Fruit fly (Drosophila melanogaster) whole organism, prepupa: Measurements from ENCODE around the gene CG14810.

Experiments
- CG10669 ChIP-seq: fragments of 200-800 bp; sonication (Bioruptor generic); optimal IDR thresholded peaks from 3 replicates; lab custom pipeline; 2018; ENCODE audit warnings: missing biosample characterization, mild to moderate bottlenecking, missing genetic modification characterization, moderate library complexity
- CG11294 ChIP-seq: fragments of 200-800 bp; sonication (Bioruptor generic); IDR thresholded peaks from 2 replicates; pipeline ENCODE4 v1.3.6; 2022; ENCODE audit warnings: missing biosample characterization, missing genetic modification characterization
- CG11762 ChIP-seq: fragments of 200-800 bp; sonication (Bioruptor generic); optimal IDR thresholded peaks from 3 replicates; lab custom pipeline; 2016; ENCODE audit warnings: missing biosample characterization, missing genetic modification characterization; ENCODE audit not compliant: insufficient read depth
- CG11902 ChIP-seq: fragments of 200-800 bp; sonication (Bioruptor generic); optimal IDR thresholded peaks from 3 replicates; lab custom pipeline; 2016; ENCODE audit warnings: missing biosample characterization, missing genetic modification characterization
- CG1621 ChIP-seq: fragments of 200-800 bp; sonication (Bioruptor generic); optimal IDR thresholded peaks from 3 replicates; lab custom pipeline; 2018; ENCODE audit warnings: missing biosample characterization, mild to moderate bottlenecking, missing genetic modification characterization
- CG3032 ChIP-seq: fragments of 200-800 bp; optimal IDR thresholded peaks from 2 replicates; lab custom pipeline; 2019; ENCODE audit warnings: missing biosample characterization, mild to moderate bottlenecking, missing genetic modification characterization, moderate library complexity
- CG32006 ChIP-seq: fragments of 200-800 bp; sonication (Bioruptor generic); optimal IDR thresholded peaks from 3 replicates; lab custom pipeline; 2017; ENCODE audit warnings: missing biosample characterization, mild to moderate bottlenecking, missing genetic modification characterization
- CG34406 ChIP-seq: fragments of 200-800 bp; sonication (Bioruptor generic); optimal IDR thresholded peaks from 3 replicates; lab custom pipeline; 2016; ENCODE audit warnings: missing biosample characterization, missing genetic modification characterization
- CG4318 ChIP-seq: fragments of 200-800 bp; sonication (Bioruptor generic); optimal IDR thresholded peaks from 3 replicates; lab custom pipeline; 2017; ENCODE audit warnings: missing biosample characterization, mild to moderate bottlenecking, missing genetic modification characterization
- CG6163 ChIP-seq: fragments of 200-800 bp; sonication (Bioruptor generic); IDR thresholded peaks from 3 replicates; pipeline ENCODE4 v1.3.6; 2022; ENCODE audit warnings: missing biosample characterization, missing genetic modification characterization
- CG6276 ChIP-seq: fragments of 200-800 bp; sonication (Bioruptor generic); optimal IDR thresholded peaks from 2 replicates; lab custom pipeline; 2017; ENCODE audit warnings: missing biosample characterization, mild to moderate bottlenecking, missing genetic modification characterization
- CG6808 ChIP-seq: fragments of 200-800 bp; sonication (Bioruptor generic); optimal IDR thresholded peaks from 3 replicates; lab custom pipeline; 2017; ENCODE audit warnings: missing biosample characterization, missing genetic modification characterization, mild to moderate bottlenecking, moderate library complexity, missing genetic modification reagents
- CG7368 ChIP-seq: fragments of 200-800 bp; sonication (Bioruptor generic); optimal IDR thresholded peaks from 3 replicates; lab custom pipeline; 2016; ENCODE audit warnings: missing biosample characterization, missing genetic modification characterization
- CG9139 ChIP-seq: fragments of 200-800 bp; sonication (Bioruptor generic); optimal IDR thresholded peaks from 3 replicates; lab custom pipeline; 2017; ENCODE audit warnings: missing biosample characterization, mild to moderate bottlenecking, missing genetic modification characterization
- Eip75B ChIP-seq: fragments of 200-800 bp; sonication (Bioruptor generic); optimal IDR thresholded peaks from 3 replicates; lab custom pipeline; 2016; ENCODE audit warnings: missing biosample characterization, missing genetic modification characterization
- Eip93F ChIP-seq: fragments of 200-800 bp; sonication (Bioruptor generic); optimal IDR thresholded peaks from 2 replicates; lab custom pipeline; 2016; ENCODE audit warnings: missing biosample characterization, mild to moderate bottlenecking, missing genetic modification characterization
- Ets21C ChIP-seq: fragments of 200-800 bp; sonication (Bioruptor generic); optimal IDR thresholded peaks from 3 replicates; lab custom pipeline; 2016; ENCODE audit warnings: missing biosample characterization, missing genetic modification characterization
- Ets96B ChIP-seq: fragments of 200-800 bp; optimal IDR thresholded peaks from 2 replicates; lab custom pipeline; 2019; ENCODE audit warnings: missing biosample characterization, mild to moderate bottlenecking, missing genetic modification characterization, moderate library complexity
- Hr38 ChIP-seq: sonication (Bioruptor generic); optimal IDR thresholded peaks from 2 replicates; lab custom pipeline; 2016; ENCODE audit warnings: missing biosample characterization, missing genetic modification characterization
- Hr4 ChIP-seq: fragments of 200-800 bp; sonication (Bioruptor generic); optimal IDR thresholded peaks from 3 replicates; lab custom pipeline; 2016; ENCODE audit warnings: missing biosample characterization, missing genetic modification characterization
- Lpt ChIP-seq: fragments of 200-800 bp; sonication (Bioruptor generic); optimal IDR thresholded peaks from 3 replicates; lab custom pipeline; 2016; ENCODE audit warnings: missing biosample characterization, missing genetic modification characterization
- Met ChIP-seq: fragments of 200-800 bp; sonication (Bioruptor generic); optimal IDR thresholded peaks from 3 replicates; lab custom pipeline; 2016; ENCODE audit warnings: missing biosample characterization, missing genetic modification characterization
- OdsH ChIP-seq: fragments of 200-800 bp; sonication (Bioruptor generic); optimal IDR thresholded peaks from 3 replicates; lab custom pipeline; 2016; ENCODE audit warnings: missing biosample characterization, missing genetic modification characterization
- Smox ChIP-seq: fragments of 200-800 bp; sonication (Bioruptor generic); optimal IDR thresholded peaks from 3 replicates; lab custom pipeline; 2016; ENCODE audit warnings: missing biosample characterization, missing genetic modification characterization
- Sox14 ChIP-seq: fragments of 200-800 bp; sonication (Bioruptor generic); optimal IDR thresholded peaks from 3 replicates; lab custom pipeline; 2016; ENCODE audit warnings: missing biosample characterization, missing genetic modification characterization
- Sox15 ChIP-seq: fragments of 200-800 bp; sonication (Bioruptor generic); optimal IDR thresholded peaks from 3 replicates; lab custom pipeline; 2016; ENCODE audit warnings: missing biosample characterization, missing genetic modification characterization
- achi ChIP-seq: fragments of 200-800 bp; sonication (Bioruptor generic); optimal IDR thresholded peaks from 3 replicates; lab custom pipeline; 2016; ENCODE audit warnings: missing biosample characterization, missing genetic modification characterization
- acj6 ChIP-seq: fragments of 200-800 bp; sonication (Bioruptor generic); optimal IDR thresholded peaks from 3 replicates; lab custom pipeline; 2016; ENCODE audit warnings: missing biosample characterization, missing genetic modification characterization
- dac ChIP-seq: fragments of 200-800 bp; sonication (Bioruptor generic); optimal IDR thresholded peaks from 2 replicates; lab custom pipeline; 2017; ENCODE audit warnings: missing biosample characterization, mild to moderate bottlenecking, missing genetic modification characterization
- dsx ChIP-seq: fragments of 200-800 bp; optimal IDR thresholded peaks from 3 replicates; lab custom pipeline; 2019; ENCODE audit warnings: missing biosample characterization, mild to moderate bottlenecking, missing genetic modification characterization, moderate library complexity; ENCODE audit not compliant: poor library complexity, severe bottlenecking
- eg ChIP-seq: fragments of 200-800 bp; sonication (Bioruptor generic); IDR thresholded peaks from 3 replicates; pipeline ENCODE4 v1.3.6; 2022; ENCODE audit warnings: missing biosample characterization, missing genetic modification characterization
- fd59A ChIP-seq: fragments of 200-800 bp; sonication (Bioruptor generic); optimal IDR thresholded peaks from 2 replicates; lab custom pipeline; 2017; ENCODE audit warnings: missing biosample characterization, mild to moderate bottlenecking, missing genetic modification characterization, missing genetic modification reagents
- fd85E ChIP-seq: fragments of 200-800 bp; sonication (Bioruptor generic); optimal IDR thresholded peaks from 3 replicates; lab custom pipeline; 2016; ENCODE audit warnings: missing biosample characterization, missing genetic modification characterization
- fkh ChIP-seq: fragments of 200-800 bp; sonication (Bioruptor generic); optimal IDR thresholded peaks from 3 replicates; lab custom pipeline; 2017; ENCODE audit warnings: missing biosample characterization, mild to moderate bottlenecking, missing genetic modification characterization, moderate library complexity
- lz ChIP-seq: fragments of 200-800 bp; sonication (Bioruptor generic); optimal IDR thresholded peaks from 3 replicates; lab custom pipeline; 2016; ENCODE audit warnings: missing biosample characterization, missing genetic modification characterization
- net ChIP-seq: fragments of 200-800 bp; sonication (Bioruptor generic); optimal IDR thresholded peaks from 3 replicates; lab custom pipeline; 2016; ENCODE audit warnings: missing biosample characterization, missing genetic modification characterization
- spab ChIP-seq: fragments of 200-800 bp; sonication (Bioruptor generic); optimal IDR thresholded peaks from 2 replicates; lab custom pipeline; 2017; ENCODE audit warnings: missing biosample characterization, mild to moderate bottlenecking, missing genetic modification characterization, missing genetic modification reagents
- ss ChIP-seq, 2 experiments: fragments of 200-800 bp; sonication (Bioruptor generic); optimal IDR thresholded peaks; 2 replicates in 1 of 2; 3 replicates in 1 of 2; lab custom pipeline; 2017 to 2018; ENCODE audit warnings: mild to moderate bottlenecking in 2 of 2, missing biosample characterization in 2 of 2, missing genetic modification characterization in 2 of 2, moderate library complexity in 1 of 2
- svp ChIP-seq: fragments of 200-800 bp; sonication (Bioruptor generic); peaks from one replicate; lab custom pipeline; 2016; ENCODE audit warnings: missing biosample characterization, missing genetic modification characterization
- topi ChIP-seq: fragments of 200-800 bp; sonication (Bioruptor generic); optimal IDR thresholded peaks from 3 replicates; lab custom pipeline; 2016; ENCODE audit warnings: missing biosample characterization, missing genetic modification characterization

Gene CG14810

DNA sequence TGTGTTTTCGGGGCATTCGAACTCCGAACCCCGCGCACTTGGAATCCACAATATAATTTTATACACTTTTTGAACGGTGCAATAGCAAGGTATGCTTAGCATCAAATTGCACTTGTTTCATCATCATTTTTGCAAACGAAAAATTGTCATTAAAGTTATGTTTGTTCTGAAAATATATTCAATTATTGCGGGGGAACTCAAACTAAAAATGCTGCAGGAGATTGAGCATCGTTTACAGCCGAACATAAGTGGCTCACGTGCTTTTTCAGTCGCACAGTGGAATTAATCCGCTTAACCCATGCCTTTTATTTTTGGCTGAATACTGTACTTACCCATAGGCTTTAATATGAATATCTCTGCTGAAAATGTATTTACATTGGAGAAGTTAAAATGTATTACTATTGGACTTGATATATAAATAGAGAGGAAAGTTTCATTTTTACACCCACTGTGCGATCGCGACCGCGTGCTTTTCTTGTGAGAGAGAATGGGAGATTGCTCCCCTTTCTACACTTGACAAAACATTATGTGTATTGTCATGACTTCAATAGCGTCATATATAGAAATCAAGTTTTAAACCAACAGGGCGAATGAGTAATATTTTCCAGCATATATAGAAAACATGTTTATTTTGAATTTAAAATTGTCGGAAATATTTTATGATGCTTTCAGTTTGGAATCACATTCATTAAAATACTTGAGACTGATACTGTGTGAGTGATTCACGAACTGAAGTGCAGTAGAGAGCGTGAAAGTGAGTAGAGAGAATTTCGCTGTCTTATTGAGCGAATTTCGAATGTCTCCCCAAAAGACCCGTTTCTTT, 10.5 kb upstream of the CG14810 start (continued):
- peak; percentile 99 for TF ChIP-seq lz
- TF ChIP-seq net (GFP tag; lab: Kevin White, UChicago): peak; percentile 99
- TF ChIP-seq CG1621 (tag; lab: Kevin White, UChicago): peak; percentile 98
- peak; percentile 98 for TF ChIP-seq CG7368 (GFP tag; lab: Kevin White, UChicago)
- peak; percentile 97 for TF ChIP-seq CG3032
- TF ChIP-seq CG4318 (GFP tag; lab: Kevin White, UChicago): peak; percentile 96
- TF ChIP-seq CG6276 (GFP tag; lab: Kevin White, UChicago): peak; percentile 98
- TF ChIP-seq CG6808 (GFP tag; lab: Kevin White, UChicago): peak; percentile 94
- TF ChIP-seq dsx (GFP tag; lab: Kevin White, UChicago): peak; percentile 96
- peak; percentile 99 for TF ChIP-seq Hr4 (GFP tag; lab: Kevin White, UChicago)
- TF ChIP-seq CG11762: peak; percentile 98
- peak; percentile 98 for TF ChIP-seq Ets96B (tag; lab: Kevin White, UChicago)
- TF ChIP-seq Hr38 (GFP tag; lab: Kevin White, UChicago): peak; percentile 76
- peak; percentile 99 for TF ChIP-seq Eip75B (GFP tag; lab: Kevin White, UChicago)

DNA sequence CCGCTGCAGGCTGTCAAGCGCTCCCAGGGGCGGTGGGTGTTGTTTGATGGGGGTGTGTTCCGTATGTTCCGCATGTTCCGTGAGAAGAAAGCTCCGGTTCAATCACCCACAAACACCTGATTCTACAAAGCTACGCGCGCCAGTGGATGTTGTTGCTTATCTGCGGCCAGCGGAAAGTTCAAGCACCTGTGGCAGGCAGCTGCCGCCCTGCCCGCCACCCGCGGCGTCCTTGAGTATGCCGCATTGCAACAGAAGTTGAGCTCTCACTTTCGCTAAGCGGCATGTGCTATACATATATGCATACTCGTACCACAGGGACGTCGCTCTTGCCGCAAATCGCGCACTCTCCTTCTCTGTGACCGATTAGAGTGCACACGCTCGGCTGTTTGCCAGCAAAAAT, 8.0 kb upstream of the CG14810 start:
- TF ChIP-seq Lpt (GFP tag; lab: Kevin White, UChicago) (peak; percentile 37), eg (0 out of 3 replicates have a peak, but pooled peaks have one; percentile 29), fkh (peak; percentile 48), Ets96B (tag; lab: Kevin White, UChicago) (no peak), svp (GFP tag; lab: Kevin White, UChicago) (peak; percentile 75)

DNA sequence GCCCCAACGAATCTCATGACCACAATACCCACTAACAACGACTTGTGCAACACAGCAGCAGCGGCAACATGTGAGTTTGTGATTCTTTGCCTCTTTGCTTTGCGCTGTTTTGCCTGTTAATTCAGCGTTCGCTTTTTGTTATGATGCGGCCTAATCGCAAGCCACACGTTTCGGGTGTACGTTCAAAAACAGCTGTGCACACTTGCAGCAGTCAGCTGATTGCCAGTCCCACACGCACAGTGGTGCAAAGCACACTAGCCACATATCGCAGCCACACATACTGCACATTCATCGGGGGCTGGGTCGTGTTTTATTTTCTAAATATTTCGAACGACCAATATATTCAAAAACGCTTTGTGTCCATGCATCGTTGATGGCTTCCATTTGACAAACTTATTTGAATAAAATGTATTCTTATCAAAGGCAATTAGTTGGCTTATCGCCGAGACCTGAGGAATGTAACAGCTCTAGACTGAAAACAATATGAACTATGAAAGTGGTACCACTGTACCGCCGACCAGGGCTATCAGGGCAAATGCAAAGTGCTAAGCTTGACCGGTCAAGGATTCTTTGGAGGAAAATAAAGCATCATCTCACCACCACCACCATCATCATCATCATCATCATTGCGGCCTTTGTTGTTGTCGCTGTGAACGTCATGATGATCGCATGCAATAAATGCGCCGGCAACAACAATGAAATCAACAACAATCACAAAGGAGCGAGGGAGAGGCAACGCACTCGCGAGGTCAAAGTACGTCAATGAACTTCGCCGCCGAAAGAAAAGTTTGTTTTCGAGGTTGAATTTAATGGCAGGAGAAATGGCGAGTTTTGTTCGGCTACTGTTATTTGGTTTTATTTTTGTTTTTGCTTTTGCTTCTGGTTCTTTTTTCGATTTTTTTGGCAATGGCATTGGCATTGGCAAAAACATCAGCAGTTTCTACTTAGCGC, 6.0 kb upstream of the CG14810 start:
- peak; percentile 9 for TF ChIP-seq dsx (GFP tag; lab: Kevin White, UChicago)
- peak; percentile 33 for TF ChIP-seq Ets21C (GFP tag; lab: Kevin White, UChicago)
- TF ChIP-seq Met (GFP tag; lab: Kevin White, UChicago): peak; percentile 73
- peak; percentile 52 for TF ChIP-seq CG7368 (GFP tag; lab: Kevin White, UChicago)
- TF ChIP-seq CG6808 (GFP tag; lab: Kevin White, UChicago): peak; percentile 54
- peak; percentile 65 for TF ChIP-seq Sox15 (GFP tag; lab: Kevin White, UChicago)
- peak; percentile 53 for TF ChIP-seq OdsH (GFP tag; lab: Kevin White, UChicago)
- 0 out of 3 replicates have a peak, but pooled peaks have one; percentile 38 for TF ChIP-seq eg
- TF ChIP-seq svp (GFP tag; lab: Kevin White, UChicago): peak; percentile 91
- TF ChIP-seq fkh: no peak
- TF ChIP-seq CG34406: peak; percentile 54
- TF ChIP-seq acj6 (GFP tag; lab: Kevin White, UChicago): peak; percentile 62
- TF ChIP-seq spab (GFP tag; lab: Kevin White, UChicago): peak; percentile 18
- TF ChIP-seq fd85E (GFP tag; lab: Kevin White, UChicago): no peak
- no peak for TF ChIP-seq Eip93F (GFP tag; lab: Kevin White, UChicago)
- TF ChIP-seq Lpt (GFP tag; lab: Kevin White, UChicago): no peak
- TF ChIP-seq ss (GFP tag; optimal IDR thresholded peaks at IDR 0.05; lab: Kevin White, UChicago): peak; percentile 33 to 69
- TF ChIP-seq CG11902: peak; percentile 49
- TF ChIP-seq CG1621 (tag; lab: Kevin White, UChicago): peak; percentile 49
- peak; percentile 23 for TF ChIP-seq CG9139 (GFP tag; lab: Kevin White, UChicago)
- TF ChIP-seq Smox: peak; percentile 60
- TF ChIP-seq topi (GFP tag; lab: Kevin White, UChicago): peak; percentile 66
- TF ChIP-seq CG6163 (GFP tag; lab: Robert Waterston, UW): peak; percentile 37; the same call in 1 of the 3 replicates
- no peak for TF ChIP-seq Hr38 (GFP tag; lab: Kevin White, UChicago)
- TF ChIP-seq CG32006 (GFP tag; lab: Kevin White, UChicago): peak; percentile 66
- TF ChIP-seq dac: no peak
- peak; percentile 48 for TF ChIP-seq fd59A
- peak; percentile 60 for TF ChIP-seq Ets96B (tag; lab: Kevin White, UChicago)
- TF ChIP-seq CG11294 (GFP tag; lab: Robert Waterston, UW): no peak; the same call in 1 of the 2 replicates
- TF ChIP-seq Hr4 (GFP tag; lab: Kevin White, UChicago): peak; percentile 50
- TF ChIP-seq CG10669 (GFP tag; lab: Kevin White, UChicago): peak; percentile 75
- TF ChIP-seq lz: peak; percentile 60
- peak; percentile 64 for TF ChIP-seq achi (GFP tag; lab: Kevin White, UChicago)
- TF ChIP-seq CG6276 (GFP tag; lab: Kevin White, UChicago): peak; percentile 33
- TF ChIP-seq Sox14 (GFP tag; lab: Kevin White, UChicago): peak; percentile 76
